Worm (Caenorhabditis elegans) whole organism, L4/young adult: ENCODE measurements around the gene ceh-84.

ENCODE experiments used
- dao-5 ChIP-seq: sonication (generic microtip); optimal IDR thresholded peaks from 2 replicates; lab custom pipeline; 2016; ENCODE audit warnings: missing genotype, missing genetic modification characterization, moderate library complexity, missing compliant biosample characterization
- him-1 ChIP-seq: sonication (generic microtip); optimal IDR thresholded peaks from 2 replicates; lab custom pipeline; 2016; ENCODE audit warnings: missing genotype, missing genetic modification reagents, missing genetic modification characterization, missing compliant biosample characterization

- TF ChIP-seq dao-5 (no peak), him-1 (tag; lab: Kevin White, UChicago) (no peak)
These were observed 32.7 kb upstream of the ceh-84 start, which contains the start of gene F59H6.14 for ce11 chrII:2033286-2033685.
